Fruit fly (Drosophila melanogaster) whole organism, embryonic: ENCODE data around the gene CG2955.

Experiments used
- Adf1 ChIP-seq: fragments of 200-800 bp; sonication (Bioruptor generic); IDR thresholded peaks from 2 replicates; pipeline ENCODE4 v1.3.6; 2022; ENCODE audit warnings: missing biosample characterization, missing genetic modification characterization
- Aef1 ChIP-seq: fragments of 200-800 bp; sonication (Bioruptor generic); IDR thresholded peaks from 3 replicates; pipeline ENCODE4 v1.3.6; 2022; ENCODE audit warnings: missing biosample characterization, missing genetic modification characterization
- B-H2 ChIP-seq: fragments of 200-800 bp; sonication (Bioruptor generic); optimal IDR thresholded peaks from 2 replicates; lab custom pipeline; 2018; ENCODE audit warnings: missing biosample characterization, mild to moderate bottlenecking, missing genetic modification characterization
- Bteb2 ChIP-seq: fragments of 200-800 bp; sonication (Bioruptor generic); optimal IDR thresholded peaks from 2 replicates; lab custom pipeline; 2016; ENCODE audit warnings: missing biosample characterization, missing genetic modification characterization
- CG10274 ChIP-seq: fragments of 200-800 bp; sonication (Bioruptor generic); optimal IDR thresholded peaks from 3 replicates; lab custom pipeline; 2017; ENCODE audit warnings: missing biosample characterization, mild to moderate bottlenecking, missing genetic modification characterization
- CG10366 ChIP-seq: fragments of 200-800 bp; sonication (Bioruptor generic); IDR thresholded peaks from 2 replicates; pipeline ENCODE4 v1.3.6; 2022; ENCODE audit warnings: missing biosample characterization, missing genetic modification characterization
- CG10565 ChIP-seq: fragments of 200-800 bp; sonication (Bioruptor generic); optimal IDR thresholded peaks from 3 replicates; lab custom pipeline; 2016; ENCODE audit warnings: missing biosample characterization, mild to moderate bottlenecking, missing genetic modification characterization
- CG12155 ChIP-seq: fragments of 200-800 bp; sonication (Bioruptor generic); optimal IDR thresholded peaks from 3 replicates; lab custom pipeline; 2016; ENCODE audit warnings: missing biosample characterization, missing genetic modification characterization
- CG12659 ChIP-seq: fragments of 200-800 bp; sonication (Bioruptor generic); optimal IDR thresholded peaks from 3 replicates; lab custom pipeline; 2017; ENCODE audit warnings: mild to moderate bottlenecking, missing biosample characterization, missing genetic modification reagents, missing genetic modification characterization
- CG12744 ChIP-seq: fragments of 200-800 bp; sonication (Bioruptor generic); optimal IDR thresholded peaks from 2 replicates; lab custom pipeline; 2016; ENCODE audit warnings: missing biosample characterization, missing genetic modification characterization
- CG1647 ChIP-seq: fragments of 200-800 bp; sonication (Bioruptor generic); optimal IDR thresholded peaks from 3 replicates; lab custom pipeline; 2016; ENCODE audit warnings: missing biosample characterization, missing genetic modification characterization
- CG16815 ChIP-seq: fragments of 200-800 bp; sonication (Bioruptor generic); optimal IDR thresholded peaks from 3 replicates; lab custom pipeline; 2017; ENCODE audit warnings: missing biosample characterization, mild to moderate bottlenecking, missing genetic modification characterization
- CG1792 ChIP-seq: fragments of 200-800 bp; sonication (Bioruptor generic); optimal IDR thresholded peaks from 2 replicates; lab custom pipeline; 2016; ENCODE audit warnings: missing biosample characterization, missing genetic modification characterization
- CG18011 ChIP-seq: fragments of 200-800 bp; sonication (Bioruptor generic); optimal IDR thresholded peaks from 2 replicates; lab custom pipeline; 2017; ENCODE audit warnings: missing biosample characterization, missing genetic modification characterization, mild to moderate bottlenecking, moderate library complexity, missing genotype
- CG18619 ChIP-seq: fragments of 200-800 bp; sonication (Bioruptor generic); optimal IDR thresholded peaks from 3 replicates; lab custom pipeline; 2017; ENCODE audit warnings: missing biosample characterization, mild to moderate bottlenecking, missing genetic modification characterization
- CG18764 ChIP-seq: fragments of 200-800 bp; sonication (Bioruptor generic); optimal IDR thresholded peaks from 3 replicates; lab custom pipeline; 2016; ENCODE audit warnings: missing biosample characterization, missing genetic modification characterization
- CG2712 ChIP-seq: fragments of 200-800 bp; optimal IDR thresholded peaks from 3 replicates; lab custom pipeline; 2019; ENCODE audit warnings: missing biosample characterization, mild to moderate bottlenecking, missing genetic modification characterization, moderate library complexity
- CG31441 ChIP-seq: fragments of 200-800 bp; sonication (Bioruptor generic); IDR thresholded peaks from 2 replicates; pipeline ENCODE4 v1.3.6; 2022; ENCODE audit warnings: missing biosample characterization, missing genetic modification characterization
- CG6689 ChIP-seq: fragments of 200-800 bp; sonication (Bioruptor generic); IDR thresholded peaks from 2 replicates; pipeline ENCODE4 v1.3.6; 2022; ENCODE audit warnings: missing biosample characterization, missing genetic modification characterization
- CG8478 ChIP-seq: fragments of >200 bp; optimal IDR thresholded peaks from 2 replicates; lab custom pipeline; 2018
- CG8944 ChIP-seq: fragments of 200-800 bp; sonication (Bioruptor generic); optimal IDR thresholded peaks from 3 replicates; lab custom pipeline; 2016; ENCODE audit warnings: missing biosample characterization, missing genetic modification characterization
- CTCF ChIP-seq: fragments of 200-800 bp; sonication (Bioruptor generic); optimal IDR thresholded peaks from 2 replicates; lab custom pipeline; 2017; ENCODE audit warnings: missing biosample characterization, mild to moderate bottlenecking, missing genetic modification characterization, moderate library complexity
- Deaf1 ChIP-seq: fragments of 200-800 bp; optimal IDR thresholded peaks from 3 replicates; lab custom pipeline; 2019; ENCODE audit warnings: missing biosample characterization, mild to moderate bottlenecking, missing genetic modification characterization, moderate library complexity
- Dip2 ChIP-seq: fragments of 200-800 bp; sonication (Bioruptor generic); IDR thresholded peaks from 2 replicates; pipeline ENCODE4 v1.3.6; 2022; ENCODE audit warnings: missing biosample characterization, missing genetic modification characterization
- H2.0 ChIP-seq: fragments of 200-800 bp; sonication (Bioruptor generic); IDR thresholded peaks from 2 replicates; pipeline ENCODE4 v1.3.6; 2022; ENCODE audit warnings: missing biosample characterization, missing genetic modification characterization
- HHEX ChIP-seq: fragments of 200-800 bp; sonication (Bioruptor generic); optimal IDR thresholded peaks from 3 replicates; lab custom pipeline; 2017; ENCODE audit warnings: missing biosample characterization, mild to moderate bottlenecking, missing genetic modification characterization, missing genetic modification reagents
- Hand ChIP-seq: fragments of 200-800 bp; sonication (Bioruptor generic); optimal IDR thresholded peaks from 2 replicates; lab custom pipeline; 2017; ENCODE audit warnings: mild to moderate bottlenecking, missing biosample characterization, missing genetic modification reagents, missing genetic modification characterization
- Optix ChIP-seq: fragments of 200-800 bp; sonication (Bioruptor generic); IDR thresholded peaks from 3 replicates; pipeline ENCODE4 v1.3.6; 2022; ENCODE audit warnings: missing biosample characterization, missing genetic modification characterization
- Rfx ChIP-seq: fragments of 200-800 bp; sonication (Bioruptor generic); IDR thresholded peaks from 2 replicates; pipeline ENCODE4 v1.3.6; 2022; ENCODE audit warnings: missing biosample characterization, missing genetic modification characterization
- Side ChIP-seq: fragments of 200-800 bp; sonication (Bioruptor generic); optimal IDR thresholded peaks from 2 replicates; lab custom pipeline; 2016; ENCODE audit warnings: missing biosample characterization, missing genetic modification characterization
- Spps ChIP-seq: fragments of 200-800 bp; sonication (Bioruptor generic); optimal IDR thresholded peaks from 2 replicates; lab custom pipeline; 2018; ENCODE audit warnings: missing biosample characterization, mild to moderate bottlenecking, missing genetic modification characterization
- aop ChIP-seq: fragments of 200-800 bp; sonication (Bioruptor generic); IDR thresholded peaks from 2 replicates; pipeline ENCODE4 v1.3.6; 2022; ENCODE audit warnings: missing biosample characterization, missing genetic modification characterization
- br ChIP-seq: fragments of >200 bp; optimal IDR thresholded peaks from 2 replicates; lab custom pipeline; 2017
- esg ChIP-seq: fragments of 200-800 bp; sonication (Bioruptor generic); conservative IDR thresholded peaks from 2 replicates; pipeline ENCODE4 v1.3.6; 2022; ENCODE audit warnings: missing biosample characterization, missing genetic modification characterization
- gce ChIP-seq: fragments of 200-800 bp; sonication (Bioruptor generic); IDR thresholded peaks from 3 replicates; pipeline ENCODE4 v1.3.6; 2022; ENCODE audit warnings: missing biosample characterization, missing genetic modification characterization
- gem ChIP-seq: fragments of 200-800 bp; sonication (Bioruptor generic); optimal IDR thresholded peaks from 2 replicates; lab custom pipeline; 2019; ENCODE audit warnings: missing biosample characterization, mild to moderate bottlenecking, missing genetic modification characterization, moderate library complexity
- her ChIP-seq: fragments of 200-800 bp; sonication (Bioruptor generic); optimal IDR thresholded peaks from 2 replicates; lab custom pipeline; 2016; ENCODE audit warnings: missing biosample characterization, missing genetic modification characterization
- hkb ChIP-seq, 2 experiments: fragments of 200-800 bp in 1 of 2; fragments of >200 bp in 1 of 2; sonication (Bioruptor generic) in 1 of 2; IDR thresholded peaks in 1 of 2; optimal IDR thresholded peaks in 1 of 2; 2 replicates each; pipeline versions ENCODE4 v1.3.6 to Lab custom; 2017 to 2022; ENCODE audit warnings: missing biosample characterization in 1 of 2, missing genetic modification characterization in 1 of 2
- jigr1 ChIP-seq: fragments of 200-800 bp; sonication (Bioruptor generic); IDR thresholded peaks from 3 replicates; pipeline ENCODE4 v1.3.6; 2022; ENCODE audit warnings: missing biosample characterization, missing genetic modification characterization
- lola ChIP-seq, 3 experiments: fragments of >200 bp in 2 of 3; fragments of 200-800 bp in 1 of 3; sonication (Bioruptor generic) in 1 of 3; optimal IDR thresholded peaks; 2 replicates each; lab custom pipeline; 2017 to 2019; ENCODE audit warnings: missing biosample characterization in 3 of 3, missing genetic modification characterization in 3 of 3, mild to moderate bottlenecking in 1 of 3, moderate library complexity in 1 of 3
- luna ChIP-seq: fragments of 200-800 bp; sonication (Bioruptor generic); optimal IDR thresholded peaks from 2 replicates; lab custom pipeline; 2016; ENCODE audit warnings: missing biosample characterization, missing genetic modification characterization
- nerfin-2 ChIP-seq: fragments of 200-800 bp; sonication (Bioruptor generic); IDR thresholded peaks from 2 replicates; pipeline ENCODE4 v1.3.6; 2022; ENCODE audit warnings: missing biosample characterization, missing genetic modification characterization; ENCODE audit not compliant: partially characterized antibody
- p53 ChIP-seq: fragments of 200-800 bp; sonication (Bioruptor generic); optimal IDR thresholded peaks from 2 replicates; lab custom pipeline; 2016; ENCODE audit warnings: missing biosample characterization, missing genetic modification characterization
- sc ChIP-seq, 3 experiments: fragments of >200 bp in 2 of 3; fragments of 200-800 bp in 1 of 3; sonication (Bioruptor generic) in 1 of 3; optimal IDR thresholded peaks; 2 replicates in 2 of 3; 3 replicates in 1 of 3; lab custom pipeline; 2017; ENCODE audit warnings: mild to moderate bottlenecking in 1 of 3, missing biosample characterization in 1 of 3, missing genetic modification characterization in 1 of 3, missing genetic modification reagents in 1 of 3
- sna ChIP-seq: fragments of 200-800 bp; sonication (Bioruptor generic); IDR thresholded peaks from 2 replicates; pipeline ENCODE4 v1.3.6; 2022; ENCODE audit warnings: missing biosample characterization, missing genetic modification characterization; ENCODE audit not compliant: partially characterized antibody
- ssp ChIP-seq: fragments of 200-800 bp; sonication (Bioruptor generic); IDR thresholded peaks from 2 replicates; pipeline ENCODE4 v1.3.6; 2022; ENCODE audit warnings: missing biosample characterization, missing genetic modification characterization
- tio ChIP-seq: fragments of 200-800 bp; sonication (Bioruptor generic); optimal IDR thresholded peaks from 2 replicates; lab custom pipeline; 2017; ENCODE audit warnings: missing biosample characterization, missing genetic modification characterization, inconsistent platforms
- tll ChIP-seq, 2 experiments: fragments of 200-800 bp in 1 of 2; fragments of >200 bp in 1 of 2; sonication (Bioruptor generic) in 1 of 2; optimal IDR thresholded peaks; 2 replicates each; lab custom pipeline; 2017 to 2019; ENCODE audit warnings: missing biosample characterization in 2 of 2, missing genetic modification characterization in 2 of 2, mild to moderate bottlenecking in 1 of 2, moderate library complexity in 1 of 2
- vvl ChIP-seq: fragments of 200-800 bp; sonication (Bioruptor generic); IDR thresholded peaks from 2 replicates; pipeline ENCODE4 v1.3.6; 2022; ENCODE audit warnings: missing biosample characterization, missing genetic modification characterization
- wek ChIP-seq: fragments of 200-800 bp; sonication (Bioruptor generic); optimal IDR thresholded peaks from 3 replicates; lab custom pipeline; 2018; ENCODE audit warnings: missing biosample characterization, mild to moderate bottlenecking, missing genetic modification characterization, moderate library complexity
- wor ChIP-seq: fragments of 200-800 bp; sonication (Bioruptor generic); IDR thresholded peaks from 2 replicates; pipeline ENCODE4 v1.3.6; 2022; ENCODE audit warnings: missing biosample characterization, missing genetic modification characterization
- z ChIP-seq: fragments of 200-800 bp; sonication (Bioruptor generic); IDR thresholded peaks from 3 replicates; pipeline ENCODE4 v1.3.6; 2022; ENCODE audit warnings: missing biosample characterization, missing genetic modification characterization

Gene CG2955

DNA sequence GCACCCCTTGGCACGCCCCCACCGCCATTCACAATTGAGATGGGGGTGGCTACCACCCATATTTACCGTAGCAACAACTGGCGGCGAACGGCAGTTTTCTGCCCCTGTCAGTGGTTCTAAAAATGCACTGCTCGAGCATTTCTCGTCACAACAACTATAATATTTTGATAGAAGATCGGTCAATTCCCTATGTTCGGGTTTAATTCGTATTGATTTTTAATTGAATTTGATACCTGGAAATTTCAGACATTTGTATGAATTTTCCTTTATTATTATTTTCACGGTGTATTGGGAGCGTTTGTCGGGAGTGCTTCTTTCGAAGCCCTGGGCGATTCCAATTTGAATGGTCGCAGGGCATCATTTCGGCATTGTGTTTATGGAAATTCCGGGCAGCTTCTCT is 16.0 kb upstream of the CG2955 start (continued):
- TF ChIP-seq Aef1 (GFP tag; lab: Robert Waterston, UW) (0 out of 3 replicates have a peak, but pooled peaks have one; percentile 24), Bteb2 (GFP tag; lab: Kevin White, UChicago) (no peak), Deaf1 (tag; lab: Kevin White, UChicago) (no peak), CG12155 (no peak), p53 (no peak), CG12659 (GFP tag; lab: Kevin White, UChicago) (no peak), lola (GFP tag; optimal IDR thresholded peaks at IDR 0.05; lab: Kevin White, UChicago) (peak in 1 of 3 experiments; percentile 56), CG10565 (GFP tag; lab: Kevin White, UChicago) (no peak), CG1647 (GFP tag; lab: Kevin White, UChicago) (no peak), sc (optimal IDR thresholded peaks at IDR 0.05; lab: Kevin White, UChicago) (no peak), sc (GFP tag; optimal IDR thresholded peaks at IDR 0.05; lab: Kevin White, UChicago) (no peak), Dip2 (GFP tag; lab: Robert Waterston, UW) (no peak), CG10366 (GFP tag; lab: Robert Waterston, UW) (peak; percentile 19; the same call in 1 of the 2 replicates), Side (GFP tag; lab: Kevin White, UChicago) (no peak), CG8478 (lab: Kevin White, UChicago) (no peak), CTCF (no peak), Optix (GFP tag; lab: Robert Waterston, UW) (no peak), br (lab: Kevin White, UChicago) (no peak), CG12744 (GFP tag; lab: Kevin White, UChicago) (no peak), luna (GFP tag; lab: Kevin White, UChicago) (no peak), aop (GFP tag; lab: Robert Waterston, UW) (no peak), her (GFP tag; lab: Kevin White, UChicago) (no peak), gem (tag; lab: Kevin White, UChicago) (peak; percentile 44), esg (GFP tag; lab: Robert Waterston, UW) (peak; percentile 40), CG10274 (GFP tag; lab: Kevin White, UChicago) (no peak), jigr1 (no peak), CG18764 (GFP tag; lab: Kevin White, UChicago) (peak; percentile 31), vvl (GFP tag; lab: Robert Waterston, UW) (peak; percentile 49; the same call in 1 of the 2 replicates), tll (GFP tag; optimal IDR thresholded peaks at IDR 0.05; lab: Kevin White, UChicago) (no peak), Hand (GFP tag; lab: Kevin White, UChicago) (no peak), Spps (peak; percentile 46), H2.0 (GFP tag; lab: Robert Waterston, UW) (no peak), sna (GFP tag; lab: Robert Waterston, UW) (no peak), gce (GFP tag; lab: Robert Waterston, UW) (peak; percentile 74), wek (GFP tag; lab: Kevin White, UChicago) (no peak), CG18011 (GFP tag; lab: Kevin White, UChicago) (no peak), ssp (no peak), CG6689 (peak; percentile 75), CG1792 (GFP tag; lab: Kevin White, UChicago) (no peak), tio (GFP tag; lab: Kevin White, UChicago) (no peak), Rfx (GFP tag; lab: Robert Waterston, UW) (0 out of 2 replicates have a peak, but pooled peaks have one; percentile 9), CG16815 (GFP tag; lab: Kevin White, UChicago) (no peak), nerfin-2 (no peak), HHEX (GFP tag; lab: Kevin White, UChicago) (peak; percentile 48), CG18619 (GFP tag; lab: Kevin White, UChicago) (no peak), B-H2 (GFP tag; lab: Kevin White, UChicago) (no peak), hkb (optimal IDR thresholded peaks at IDR 0.05; lab: Kevin White, UChicago) (no peak), hkb (GFP tag; IDR thresholded peaks at IDR 0.05; lab: Robert Waterston, UW) (peak; percentile 64), CG31441 (GFP tag; lab: Robert Waterston, UW) (peak; percentile 66), CG2712 (tag; lab: Kevin White, UChicago) (peak; percentile 77), wor (GFP tag; lab: Robert Waterston, UW) (0 out of 2 replicates have a peak, but pooled peaks have one; percentile 24), Adf1 (GFP tag; lab: Robert Waterston, UW) (no peak), z (GFP tag; lab: Robert Waterston, UW) (peak; percentile 58; the same call in 1 of the 3 replicates), CG8944 (GFP tag; lab: Kevin White, UChicago) (no peak)
